Worm (Caenorhabditis elegans) whole organism, mixed stage, embryonic: ENCODE measurements around the gene str-106.

Source experiments
- M03D4.4 ChIP-seq: sonication (generic microtip); optimal IDR thresholded peaks from 2 replicates; lab custom pipeline; 2017; ENCODE audit warnings: mild to moderate bottlenecking, missing genetic modification characterization, missing compliant biosample characterization
- bed-3 ChIP-seq: fragments of 200-800 bp; sonication (Bioruptor generic); optimal IDR thresholded peaks from 3 replicates; lab custom pipeline; 2018; ENCODE audit warnings: mild to moderate bottlenecking, missing genetic modification characterization, moderate library complexity, missing compliant biosample characterization
- blmp-1 ChIP-seq: fragments of 150-350 bp; optimal IDR thresholded peaks from 2 replicates; lab custom pipeline; 2014; ENCODE audit warnings: missing biosample characterization, missing genetic modification characterization
- ceh-39 ChIP-seq: fragments of 150-350 bp; optimal IDR thresholded peaks from 2 replicates; lab custom pipeline; 2014; ENCODE audit warnings: missing biosample characterization, missing genetic modification characterization
- ceh-43 ChIP-seq: fragments of 200-800 bp; sonication (Bioruptor generic); optimal IDR thresholded peaks from 2 replicates; lab custom pipeline; 2018; ENCODE audit warnings: mild to moderate bottlenecking, missing genetic modification characterization, moderate library complexity, missing compliant biosample characterization
- ceh-83 ChIP-seq: fragments of 200-800 bp; sonication (Bioruptor generic); optimal IDR thresholded peaks from 2 replicates; lab custom pipeline; 2018; ENCODE audit warnings: mild to moderate bottlenecking, missing genetic modification characterization, missing compliant biosample characterization
- ces-1 ChIP-seq: fragments of 150-350 bp; optimal IDR thresholded peaks from 2 replicates; lab custom pipeline; 2014; ENCODE audit warnings: missing biosample characterization, missing genetic modification reagents, missing genetic modification characterization
- cnd-1 ChIP-seq: fragments of 200-800 bp; sonication (Bioruptor generic); optimal IDR thresholded peaks from 2 replicates; lab custom pipeline; 2018; ENCODE audit warnings: mild to moderate bottlenecking, missing genetic modification characterization, missing compliant biosample characterization
- drap-1 ChIP-seq: fragments of 200-800 bp; sonication (Bioruptor generic); optimal IDR thresholded peaks from 3 replicates; lab custom pipeline; 2018; ENCODE audit warnings: mild to moderate bottlenecking, missing genetic modification characterization, missing compliant biosample characterization
- elt-1 ChIP-seq: sonication (generic microtip); optimal IDR thresholded peaks from 2 replicates; lab custom pipeline; 2017; ENCODE audit warnings: missing genetic modification characterization, mild to moderate bottlenecking, missing compliant biosample characterization, antibody characterized with exemption, moderate library complexity, borderline replicate concordance; ENCODE audit not compliant: insufficient read depth
- flh-1 ChIP-seq: fragments of 200-800 bp; sonication (Bioruptor generic); optimal IDR thresholded peaks from 2 replicates; lab custom pipeline; 2018; ENCODE audit warnings: mild to moderate bottlenecking, missing genetic modification characterization, moderate library complexity, missing compliant biosample characterization
- lin-13 ChIP-seq: fragments of 150-350 bp; optimal IDR thresholded peaks from 2 replicates; lab custom pipeline; 2014; ENCODE audit warnings: missing biosample characterization, missing genetic modification characterization
- lin-32 ChIP-seq: fragments of 200-800 bp; sonication (Bioruptor generic); optimal IDR thresholded peaks from 2 replicates; lab custom pipeline; 2018; ENCODE audit warnings: mild to moderate bottlenecking, missing genetic modification characterization, missing compliant biosample characterization
- mab-5 ChIP-seq: fragments of 150-350 bp; optimal IDR thresholded peaks from 2 replicates; lab custom pipeline; 2014; ENCODE audit warnings: missing biosample characterization, missing genetic modification characterization
- mep-1 ChIP-seq: fragments of 150-350 bp; optimal IDR thresholded peaks from 2 replicates; lab custom pipeline; 2017; ENCODE audit warnings: missing biosample characterization, missing genetic modification reagents, missing genetic modification characterization, inconsistent platforms
- mls-2 ChIP-seq: sonication (generic microtip); optimal IDR thresholded peaks from 2 replicates; lab custom pipeline; 2016; ENCODE audit warnings: mild to moderate bottlenecking, missing genetic modification characterization, moderate library complexity, missing compliant biosample characterization
- nhr-12 ChIP-seq: fragments of 150-350 bp; optimal IDR thresholded peaks from 2 replicates; lab custom pipeline; 2014; ENCODE audit warnings: missing biosample characterization, missing genetic modification characterization
- nhr-2 ChIP-seq: fragments of 150-350 bp; optimal IDR thresholded peaks from 2 replicates; lab custom pipeline; 2014; ENCODE audit warnings: missing biosample characterization, missing genetic modification characterization
- nhr-237 ChIP-seq: fragments of 150-350 bp; optimal IDR thresholded peaks from 2 replicates; lab custom pipeline; 2014; ENCODE audit warnings: missing biosample characterization, missing genetic modification characterization
- nhr-28 ChIP-seq: fragments of 150-350 bp; optimal IDR thresholded peaks from 2 replicates; lab custom pipeline; 2014; ENCODE audit warnings: missing biosample characterization, missing genetic modification characterization
- pha-4 ChIP-seq: fragments of 150-350 bp; optimal IDR thresholded peaks from 2 replicates; lab custom pipeline; 2018; ENCODE audit warnings: missing biosample characterization, missing genetic modification reagents, missing genetic modification characterization
- sem-2 ChIP-seq: fragments of 200-800 bp; sonication (Bioruptor generic); optimal IDR thresholded peaks from 2 replicates; lab custom pipeline; 2018; ENCODE audit warnings: mild to moderate bottlenecking, missing genetic modification characterization, missing compliant biosample characterization
- snpc-4 ChIP-seq: fragments of 150-350 bp; optimal IDR thresholded peaks from 2 replicates; lab custom pipeline; 2014; ENCODE audit warnings: missing biosample characterization, missing genetic modification characterization
- sptf-1 ChIP-seq: sonication (generic microtip); optimal IDR thresholded peaks from 2 replicates; lab custom pipeline; 2017; ENCODE audit warnings: mild to moderate bottlenecking, missing genetic modification characterization, moderate library complexity, missing compliant biosample characterization
- tbx-8 ChIP-seq: fragments of 200-800 bp; sonication (Bioruptor generic); optimal IDR thresholded peaks from 2 replicates; lab custom pipeline; 2018; ENCODE audit warnings: mild to moderate bottlenecking, missing genetic modification characterization, moderate library complexity, missing compliant biosample characterization
- unc-120 ChIP-seq: sonication (generic microtip); optimal IDR thresholded peaks from 2 replicates; lab custom pipeline; 2017; ENCODE audit warnings: missing genetic modification characterization, missing compliant biosample characterization; ENCODE audit not compliant: poor library complexity, severe bottlenecking
- unc-39 ChIP-seq: fragments of 150-350 bp; optimal IDR thresholded peaks from 2 replicates; lab custom pipeline; 2014; ENCODE audit warnings: missing biosample characterization, missing genetic modification characterization
- unc-62 ChIP-seq: fragments of 150-350 bp; optimal IDR thresholded peaks from 2 replicates; lab custom pipeline; 2014; ENCODE audit warnings: missing biosample characterization, missing genetic modification reagents, missing genetic modification characterization
- zip-8 ChIP-seq: fragments of 150-350 bp; optimal IDR thresholded peaks from 2 replicates; lab custom pipeline; 2014; ENCODE audit warnings: missing biosample characterization, missing genetic modification characterization
- ztf-11 ChIP-seq: fragments of 150-350 bp; optimal IDR thresholded peaks from 2 replicates; lab custom pipeline; 2014; ENCODE audit warnings: missing biosample characterization, missing genetic modification characterization

The str-106 gene

ce11 chrV:16162124-16162735 lies 18.2 kb upstream of the str-106 start, which contains the start of the genes str-109 and F10A3.11:
TSS of gene str-109 (minus strand) at chrV:16162224.
TSS of gene F10A3.11 (plus strand) at chrV:16162685.
- TF ChIP-seq ztf-11 = no peak

ce11 chrV:16163719-16164118 lies 16.7 kb upstream of the str-106 start, which contains the start of gene F10A3.12:
TSS of gene F10A3.12 (plus strand) at chrV:16164019.
- TF ChIP-seq drap-1 (GFP tag; lab: Kevin White, UChicago) (no peak), blmp-1 (tag; lab: Kevin White, UChicago) (no peak), tbx-8 (GFP tag; lab: Kevin White, UChicago) (no peak), pha-4 (tag; lab: Kevin White, UChicago) (no peak), nhr-2 (tag; lab: Kevin White, UChicago) (no peak), flh-1 (GFP tag; lab: Kevin White, UChicago) (no peak), ceh-83 (GFP tag; lab: Kevin White, UChicago) (no peak), sptf-1 (tag; lab: Kevin White, UChicago) (no peak), ceh-39 (tag; lab: Kevin White, UChicago) (no peak), lin-13 (tag; lab: Kevin White, UChicago) (no peak)

DNA sequence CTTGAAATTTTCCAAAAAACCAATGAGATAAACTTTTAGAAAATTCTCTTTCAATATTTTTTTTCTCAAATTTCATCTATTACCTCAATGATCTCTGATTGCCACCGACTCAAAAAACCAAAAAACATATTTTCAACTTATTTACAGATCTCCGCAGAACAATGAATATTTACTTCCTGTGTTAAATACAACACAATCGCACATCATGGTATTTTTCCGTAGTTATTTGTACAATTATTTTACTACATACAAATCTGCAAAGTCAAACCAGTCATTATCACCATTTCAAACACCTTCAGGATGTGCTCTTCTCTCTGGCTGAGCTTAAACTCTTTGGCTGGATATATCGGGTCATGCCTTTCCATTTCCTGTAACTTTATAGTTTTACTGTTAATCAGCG lies 14.5 kb upstream of the str-106 start, which contains the start of gene str-108:
Gene str-108, plus strand, starts transcription at position 301 of the 400 bp plus-strand sequence.
- no peak for TF ChIP-seq M03D4.4 (tag; lab: Kevin White, UChicago)
- no peak for TF ChIP-seq bed-3 (GFP tag; lab: Kevin White, UChicago)
- no peak for TF ChIP-seq ceh-83 (GFP tag; lab: Kevin White, UChicago)
- no peak for TF ChIP-seq zip-8
- no peak for TF ChIP-seq mls-2 (tag; lab: Kevin White, UChicago)
- TF ChIP-seq unc-39 (tag; lab: Kevin White, UChicago) = no peak
- TF ChIP-seq cnd-1 (tag; lab: Kevin White, UChicago) = no peak
- no peak for TF ChIP-seq pha-4 (tag; lab: Kevin White, UChicago)
- no peak for TF ChIP-seq ztf-11
- no peak for TF ChIP-seq ces-1
- no peak for TF ChIP-seq ceh-43 (GFP tag; lab: Kevin White, UChicago)
- no peak for TF ChIP-seq drap-1 (GFP tag; lab: Kevin White, UChicago)
- no peak for TF ChIP-seq nhr-28 (tag; lab: Kevin White, UChicago)
- no peak for TF ChIP-seq mab-5 (tag; lab: Kevin White, UChicago)
- TF ChIP-seq unc-62 (GFP tag; lab: Kevin White, UChicago) = no peak
- no peak for TF ChIP-seq tbx-8 (GFP tag; lab: Kevin White, UChicago)
- no peak for TF ChIP-seq lin-32 (GFP tag; lab: Kevin White, UChicago)
- no peak for TF ChIP-seq nhr-12
- TF ChIP-seq flh-1 (GFP tag; lab: Kevin White, UChicago) = no peak

DNA sequence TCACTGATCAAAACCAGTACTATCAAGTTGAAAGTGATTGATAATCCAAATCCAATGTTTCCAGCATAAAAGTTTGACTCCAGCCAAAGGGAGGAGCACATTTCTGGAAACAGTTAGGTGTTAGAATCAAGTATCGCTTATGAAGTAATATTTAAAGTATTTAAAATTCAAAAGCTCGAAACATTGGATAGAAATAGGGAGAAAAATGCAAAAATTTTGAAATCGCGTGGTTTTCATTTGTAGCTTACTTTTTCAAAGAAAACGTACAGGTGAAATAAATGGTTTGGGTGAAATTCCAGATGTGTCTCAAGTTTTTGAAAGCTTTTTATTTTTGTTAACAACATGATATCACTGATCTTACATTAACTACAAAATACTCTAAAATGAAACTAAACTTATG lies 11.4 kb upstream of the str-106 start, which contains the start of gene str-111:
Gene str-111, minus strand, starts transcription at position 101 of the 400 bp plus-strand sequence.
- TF ChIP-seq flh-1 (GFP tag; lab: Kevin White, UChicago) (no peak), sptf-1 (tag; lab: Kevin White, UChicago) (no peak), blmp-1 (tag; lab: Kevin White, UChicago) (no peak), snpc-4 (tag; lab: Kevin White, UChicago) (no peak), mls-2 (tag; lab: Kevin White, UChicago) (no peak), unc-62 (GFP tag; lab: Kevin White, UChicago) (no peak)

- TF ChIP-seq mep-1 (tag; lab: Kevin White, UChicago) (no peak), nhr-237 (tag; lab: Kevin White, UChicago) (no peak), snpc-4 (tag; lab: Kevin White, UChicago) (no peak), unc-120 (no peak), tbx-8 (GFP tag; lab: Kevin White, UChicago) (no peak), sem-2 (no peak), ces-1 (no peak), nhr-12 (no peak), elt-1 (tag; lab: Kevin White, UChicago) (no peak), bed-3 (GFP tag; lab: Kevin White, UChicago) (no peak), mab-5 (tag; lab: Kevin White, UChicago) (no peak)
- TF ChIP-seq, all 35 proteins: peak for 0
Measured at ce11 chrV:16171721-16172120, 8.7 kb upstream of the str-106 start, which contains the start of gene K05D4.9. TSS of gene K05D4.9 (minus strand) at chrV:16171821.
